Worm (Caenorhabditis elegans): ENCODE measurements around the gene cdd-2.

The cdd-2 gene

DNA sequence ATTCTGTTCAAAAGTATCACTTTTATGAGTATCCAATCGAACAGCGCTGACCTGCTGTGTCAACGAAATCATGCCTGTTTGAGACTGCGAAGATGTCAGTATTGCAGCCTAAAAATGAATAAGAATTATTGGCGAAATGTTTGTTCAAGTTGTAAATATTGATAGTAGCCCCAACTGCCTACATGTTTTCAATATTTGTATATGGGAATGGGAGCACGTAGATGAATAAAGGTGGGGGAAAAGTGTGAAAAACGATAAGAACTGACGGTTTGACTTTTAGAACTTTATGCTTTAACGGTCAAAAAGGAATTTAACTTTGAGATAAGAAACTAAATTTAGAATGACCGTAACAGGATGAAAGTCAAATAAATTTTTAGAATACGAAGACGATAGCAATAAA, 27.4 kb downstream of the cdd-2 start:
- TF ChIP-seq fos-1 (tag; optimal IDR thresholded peaks at IDR 0.05) (peak; percentile 58), sma-3 (GFP tag; optimal IDR thresholded peaks at IDR 0.05) (no peak)

DNA sequence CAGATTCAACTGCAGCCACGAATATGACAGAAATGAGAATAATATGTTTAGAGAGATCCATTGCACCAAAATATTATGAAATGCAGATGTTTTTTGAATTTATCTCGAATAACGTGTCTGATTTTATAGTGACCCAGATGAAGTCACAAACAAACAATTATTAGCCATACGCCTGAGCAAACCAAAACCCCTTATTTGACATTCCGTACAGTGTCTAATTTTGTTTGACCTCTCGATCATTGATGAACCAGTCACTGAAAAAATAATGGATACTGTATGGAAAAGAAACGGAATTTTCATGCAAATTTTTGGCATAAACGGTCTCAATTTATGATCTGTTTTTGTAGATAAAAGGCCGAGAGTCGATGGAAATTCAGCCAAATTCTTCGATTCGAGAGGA, 31.5 kb downstream of the cdd-2 start, which contains the start of the genes R05G6.9 and R05G6.3:
Gene R05G6.9, minus strand, starts transcription at position 101 of the 400 bp plus-strand sequence.
Gene R05G6.3, plus strand, starts transcription at position 386 of the 400 bp plus-strand sequence.
- TF ChIP-seq lin-13 (GFP tag; optimal IDR thresholded peaks at IDR 0.05) (no peak), peb-1 (tag; optimal IDR thresholded peaks at IDR 0.05) (no peak), unc-62 (GFP tag; optimal IDR thresholded peaks at IDR 0.05) (no peak), sma-9 (GFP tag; optimal IDR thresholded peaks at IDR 0.05) (no peak), sma-9 (tag; optimal IDR thresholded peaks at IDR 0.05) (no peak), F13H6.1 (tag; optimal IDR thresholded peaks at IDR 0.05) (no peak)

DNA sequence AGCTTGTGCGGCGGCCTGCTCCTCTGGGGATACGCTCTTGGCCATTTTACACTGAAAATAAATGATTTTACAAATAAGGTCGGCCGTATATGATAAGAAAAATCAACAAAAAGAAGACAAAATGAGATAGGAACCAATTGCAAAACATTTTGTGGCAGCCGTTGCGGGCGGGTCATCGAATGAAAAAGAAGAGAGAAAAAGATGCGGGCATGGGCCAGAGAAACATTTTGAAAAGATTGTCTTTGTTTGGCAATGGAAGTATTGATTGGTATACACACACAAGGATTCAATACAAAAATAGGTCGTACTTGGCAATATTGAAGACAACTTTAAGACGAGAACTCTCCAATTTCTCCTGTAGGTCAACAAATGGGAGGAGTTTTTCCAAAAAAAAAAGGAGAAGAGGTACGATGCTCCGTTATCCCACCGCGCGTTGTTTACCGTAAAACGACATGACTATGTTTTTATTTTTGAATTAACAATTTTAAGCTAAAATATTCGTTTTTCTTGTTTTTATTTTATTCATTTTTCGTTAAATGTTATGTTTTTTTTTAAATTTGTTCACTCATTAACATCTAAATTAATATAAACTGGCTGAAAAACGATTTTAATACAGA, 35.0 kb downstream of the cdd-2 start, which contains the start of the genes plc-4 and R05G6.4:
Gene plc-4, minus strand, starts transcription at position 51 of the 617 bp plus-strand sequence.
Gene R05G6.4, plus strand, starts transcription at position 617 of the 617 bp plus-strand sequence.
- no peak for TF ChIP-seq skn-1 (tag; optimal IDR thresholded peaks at IDR 0.05)
- TF ChIP-seq snpc-4 (tag; optimal IDR thresholded peaks at IDR 0.05), result no peak
- TF ChIP-seq ceh-82 (tag; optimal IDR thresholded peaks at IDR 0.05), result no peak
- peak; percentile 18 for TF ChIP-seq nhr-25 (tag; optimal IDR thresholded peaks at IDR 0.05)
- TF ChIP-seq nhr-129 (tag; optimal IDR thresholded peaks at IDR 0.05), result peak; percentile 65
- TF ChIP-seq aly-2 (tag; optimal IDR thresholded peaks at IDR 0.05), result no peak
- no peak for TF ChIP-seq nhr-77 (tag; optimal IDR thresholded peaks at IDR 0.05)
- TF ChIP-seq F13H6.1 (tag; optimal IDR thresholded peaks at IDR 0.05), result peak; percentile 11
- no peak for TF ChIP-seq nhr-23 (tag; optimal IDR thresholded peaks at IDR 0.05)
- TF ChIP-seq ZK546.5 (tag; optimal IDR thresholded peaks at IDR 0.05), result no peak
- TF ChIP-seq R02D3.7 (tag; optimal IDR thresholded peaks at IDR 0.05), result peak; percentile 81
- TF ChIP-seq peb-1 (tag; optimal IDR thresholded peaks at IDR 0.05), result no peak
- peak; percentile 49 for TF ChIP-seq unc-55 (GFP tag; optimal IDR thresholded peaks at IDR 0.05)
- TF ChIP-seq blmp-1 (tag; optimal IDR thresholded peaks at IDR 0.05; ENCODE audit: insufficient read depth), result no peak
- no peak for TF ChIP-seq unc-39 (tag; optimal IDR thresholded peaks at IDR 0.05)
- no peak for TF ChIP-seq ama-1 (optimal IDR thresholded peaks at IDR 0.05)
- TF ChIP-seq crh-2 (tag; optimal IDR thresholded peaks at IDR 0.05), result peak; percentile 39
- no peak for TF ChIP-seq nhr-10 (tag; optimal IDR thresholded peaks at IDR 0.05)
- TF ChIP-seq lsy-2 (tag; optimal IDR thresholded peaks at IDR 0.05), result peak in 1 of 2 experiments; percentile 55
- TF ChIP-seq lin-13 (GFP tag; optimal IDR thresholded peaks at IDR 0.05), result no peak
- peak; percentile 61 for TF ChIP-seq C34F6.9 (tag; optimal IDR thresholded peaks at IDR 0.05)
- no peak for TF ChIP-seq unc-62 (GFP tag; optimal IDR thresholded peaks at IDR 0.05)
- TF ChIP-seq zag-1 (tag; optimal IDR thresholded peaks at IDR 0.05), result no peak
- no peak for TF ChIP-seq Y55F3AM.14 (GFP tag; optimal IDR thresholded peaks at IDR 0.05)
- no peak for TF ChIP-seq lin-11 (tag; optimal IDR thresholded peaks at IDR 0.05)
- TF ChIP-seq sma-9 (GFP tag; optimal IDR thresholded peaks at IDR 0.05), result no peak
- no peak for TF ChIP-seq sma-9 (tag; optimal IDR thresholded peaks at IDR 0.05)
- no peak for TF ChIP-seq ztf-1 (GFP tag; conservative IDR thresholded peaks at IDR 0.05)
- TF ChIP-seq lin-39 (tag; optimal IDR thresholded peaks at IDR 0.05), result no peak
- no peak for TF ChIP-seq nhr-21 (tag; optimal IDR thresholded peaks at IDR 0.05)
- TF ChIP-seq ceh-16 (tag; optimal IDR thresholded peaks at IDR 0.05), result no peak
- peak; percentile 40 for TF ChIP-seq gmeb-1 (tag; optimal IDR thresholded peaks at IDR 0.05)
- no peak for TF ChIP-seq nhr-237 (tag; optimal IDR thresholded peaks at IDR 0.05)
- TF ChIP-seq elt-1 (tag; optimal IDR thresholded peaks at IDR 0.05), result no peak
- TF ChIP-seq alr-1 (tag; optimal IDR thresholded peaks at IDR 0.05), result no peak
- TF ChIP-seq ztf-11 (tag; optimal IDR thresholded peaks at IDR 0.05), result no peak

DNA sequence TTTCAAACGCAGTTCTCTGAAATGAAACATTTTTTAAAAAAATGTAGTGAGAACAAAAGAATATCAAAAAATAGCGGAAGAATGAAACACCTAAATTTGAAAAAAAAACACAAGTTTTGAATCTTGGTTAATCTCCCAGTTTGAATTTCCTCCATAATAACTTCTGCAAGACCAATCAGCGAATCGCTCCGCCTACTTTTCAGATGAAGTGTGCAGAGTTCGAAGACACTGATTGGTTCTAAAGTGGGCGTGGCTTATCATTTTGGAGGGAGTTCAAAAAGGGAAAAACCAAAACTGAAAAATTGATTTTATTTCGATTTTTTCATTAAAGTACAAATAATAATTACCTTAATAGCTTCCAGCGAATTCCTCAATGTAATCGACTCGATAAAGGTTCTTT, 36.9 kb downstream of the cdd-2 start:
- TF ChIP-seq gmeb-1 (tag; optimal IDR thresholded peaks at IDR 0.05) (no peak), Y55F3AM.14 (GFP tag; optimal IDR thresholded peaks at IDR 0.05) (no peak), fos-1 (tag; optimal IDR thresholded peaks at IDR 0.05) (no peak), dmd-4 (tag; optimal IDR thresholded peaks at IDR 0.05) (no peak), alr-1 (tag; optimal IDR thresholded peaks at IDR 0.05) (no peak), ceh-16 (tag; optimal IDR thresholded peaks at IDR 0.05) (no peak), C34F6.9 (tag; optimal IDR thresholded peaks at IDR 0.05) (no peak), ztf-4 (tag; optimal IDR thresholded peaks at IDR 0.05) (no peak), ama-1 (optimal IDR thresholded peaks at IDR 0.05) (no peak), mab-5 (tag; optimal IDR thresholded peaks at IDR 0.05) (no peak), aly-2 (tag; optimal IDR thresholded peaks at IDR 0.05) (no peak), nhr-21 (tag; optimal IDR thresholded peaks at IDR 0.05) (no peak), sem-4 (tag; optimal IDR thresholded peaks at IDR 0.05) (no peak), nhr-237 (tag; optimal IDR thresholded peaks at IDR 0.05) (no peak), nhr-77 (tag; optimal IDR thresholded peaks at IDR 0.05) (no peak)
